Fruit fly (Drosophila melanogaster) whole organism, embryonic: ENCODE results near the gene tinc.

Experiments
- Aef1 ChIP-seq: fragments of 200-800 bp; sonication (Bioruptor generic); IDR thresholded peaks from 3 replicates; pipeline ENCODE4 v1.3.6; 2022; ENCODE audit warnings: missing biosample characterization, missing genetic modification characterization
- CG11247 ChIP-seq: fragments of 200-800 bp; sonication (Bioruptor generic); IDR thresholded peaks from 2 replicates; pipeline ENCODE4 v1.3.6; 2022; ENCODE audit warnings: missing biosample characterization, missing genetic modification characterization
- CG11398 ChIP-seq: fragments of 200-800 bp; sonication (Bioruptor generic); optimal IDR thresholded peaks from 2 replicates; lab custom pipeline; 2016; ENCODE audit warnings: missing biosample characterization, missing genetic modification characterization
- CG14014 ChIP-seq: fragments of 200-800 bp; sonication (Bioruptor generic); IDR thresholded peaks from 2 replicates; pipeline ENCODE4 v1.3.6; 2022; ENCODE audit warnings: missing biosample characterization, missing genetic modification characterization
- CG14860 ChIP-seq: fragments of 200-800 bp; sonication (Bioruptor generic); IDR thresholded peaks from 3 replicates; pipeline ENCODE4 v1.3.6; 2022; ENCODE audit warnings: missing biosample characterization, missing genetic modification characterization; ENCODE audit not compliant: partially characterized antibody
- CG15011 ChIP-seq: fragments of 200-800 bp; sonication (Bioruptor generic); optimal IDR thresholded peaks from 3 replicates; lab custom pipeline; 2018; ENCODE audit warnings: missing biosample characterization, mild to moderate bottlenecking, missing genetic modification characterization
- CG15269 ChIP-seq: fragments of 200-800 bp; sonication (Bioruptor generic); optimal IDR thresholded peaks from 2 replicates; lab custom pipeline; 2018; ENCODE audit warnings: missing biosample characterization, mild to moderate bottlenecking, missing genetic modification characterization, moderate library complexity
- CG1603 ChIP-seq: fragments of 200-800 bp; sonication (Bioruptor generic); optimal IDR thresholded peaks from 2 replicates; lab custom pipeline; 2019; ENCODE audit warnings: missing biosample characterization, mild to moderate bottlenecking, missing genetic modification characterization, moderate library complexity
- CG17186 ChIP-seq: fragments of 200-800 bp; sonication (Bioruptor generic); optimal IDR thresholded peaks from 3 replicates; lab custom pipeline; 2017; ENCODE audit warnings: missing biosample characterization, missing genetic modification reagents, missing genetic modification characterization
- CG17912 ChIP-seq: fragments of 200-800 bp; sonication (Bioruptor generic); optimal IDR thresholded peaks from 2 replicates; lab custom pipeline; 2018; ENCODE audit warnings: missing biosample characterization, mild to moderate bottlenecking, missing genetic modification characterization
- CG18011 ChIP-seq: fragments of 200-800 bp; sonication (Bioruptor generic); optimal IDR thresholded peaks from 2 replicates; lab custom pipeline; 2017; ENCODE audit warnings: missing biosample characterization, missing genetic modification characterization, mild to moderate bottlenecking, moderate library complexity, missing genotype
- CG30020 ChIP-seq: fragments of 200-800 bp; optimal IDR thresholded peaks from 2 replicates; lab custom pipeline; 2019; ENCODE audit warnings: missing biosample characterization, mild to moderate bottlenecking, missing genetic modification characterization, moderate library complexity
- CG32532 ChIP-seq: fragments of 200-800 bp; sonication (Bioruptor generic); IDR thresholded peaks from 2 replicates; pipeline ENCODE4 v1.3.6; 2022; ENCODE audit warnings: missing biosample characterization, missing genetic modification characterization
- CG32772 ChIP-seq: fragments of 200-800 bp; sonication (Bioruptor generic); IDR thresholded peaks from 2 replicates; pipeline ENCODE4 v1.3.6; 2022; ENCODE audit warnings: missing biosample characterization, missing genetic modification characterization
- CG34376 ChIP-seq: fragments of 200-800 bp; sonication (Bioruptor generic); optimal IDR thresholded peaks from 2 replicates; lab custom pipeline; 2018; ENCODE audit warnings: missing biosample characterization, mild to moderate bottlenecking, missing genetic modification characterization
- CG3726 ChIP-seq: fragments of 200-800 bp; sonication (Bioruptor generic); IDR thresholded peaks from 3 replicates; pipeline ENCODE4, ENCODE4 v1.3.6; 2022; ENCODE audit warnings: missing biosample characterization, missing genetic modification characterization
- CG43689 ChIP-seq: fragments of 200-800 bp; sonication (Bioruptor generic); IDR thresholded peaks from 2 replicates; pipeline ENCODE4 v1.3.6; 2022; ENCODE audit warnings: missing biosample characterization, missing genetic modification characterization
- CG4730 ChIP-seq: fragments of 200-800 bp; sonication (Bioruptor generic); IDR thresholded peaks from 2 replicates; pipeline ENCODE4 v1.3.6; 2022; ENCODE audit warnings: missing biosample characterization, missing genetic modification characterization
- CG7928 ChIP-seq: fragments of 200-800 bp; sonication (Bioruptor generic); optimal IDR thresholded peaks from 2 replicates; lab custom pipeline; 2017; ENCODE audit warnings: missing biosample characterization, mild to moderate bottlenecking, missing genetic modification characterization
- CG8281 ChIP-seq: fragments of 200-800 bp; sonication (Bioruptor generic); optimal IDR thresholded peaks from 2 replicates; lab custom pipeline; 2018; ENCODE audit warnings: missing biosample characterization, mild to moderate bottlenecking, missing genetic modification characterization, moderate library complexity
- CG8944 ChIP-seq: fragments of 200-800 bp; sonication (Bioruptor generic); optimal IDR thresholded peaks from 3 replicates; lab custom pipeline; 2016; ENCODE audit warnings: missing biosample characterization, missing genetic modification characterization
- Fer1 ChIP-seq: fragments of 200-800 bp; sonication (Bioruptor generic); optimal IDR thresholded peaks from 2 replicates; lab custom pipeline; 2017; ENCODE audit warnings: missing biosample characterization, mild to moderate bottlenecking, missing genetic modification characterization
- HLH54F ChIP-seq: fragments of 200-800 bp; sonication (Bioruptor generic); optimal IDR thresholded peaks from 3 replicates; lab custom pipeline; 2016; ENCODE audit warnings: missing biosample characterization, missing genetic modification characterization
- HmgZ ChIP-seq: fragments of 200-800 bp; sonication (Bioruptor generic); optimal IDR thresholded peaks from 2 replicates; lab custom pipeline; 2018; ENCODE audit warnings: missing biosample characterization, mild to moderate bottlenecking, missing genetic modification characterization
- Hr51 ChIP-seq, 2 experiments: fragments of 200-800 bp; sonication (Bioruptor generic); optimal IDR thresholded peaks; 2 replicates in 1 of 2; 3 replicates in 1 of 2; lab custom pipeline; 2016 to 2018; ENCODE audit warnings: missing biosample characterization in 2 of 2, missing genetic modification characterization in 2 of 2, mild to moderate bottlenecking in 1 of 2, moderate library complexity in 1 of 2
- Hsf ChIP-seq: fragments of 200-800 bp; sonication (Bioruptor generic); optimal IDR thresholded peaks from 3 replicates; lab custom pipeline; 2016; ENCODE audit warnings: missing biosample characterization, missing genetic modification characterization
- MBD-R2 ChIP-seq: fragments of 200-800 bp; sonication (Bioruptor generic); IDR thresholded peaks from 2 replicates; pipeline ENCODE4 v1.3.6; 2022; ENCODE audit warnings: missing biosample characterization, missing genetic modification characterization
- MESR4 ChIP-seq: fragments of 200-800 bp; sonication (Bioruptor generic); optimal IDR thresholded peaks from 2 replicates; lab custom pipeline; 2018; ENCODE audit warnings: missing biosample characterization, mild to moderate bottlenecking, missing genetic modification characterization, moderate library complexity
- NC2α ChIP-seq: fragments of 200-800 bp; sonication (Bioruptor generic); optimal IDR thresholded peaks from 2 replicates; lab custom pipeline; 2016; ENCODE audit warnings: missing biosample characterization, missing genetic modification characterization
- NfI ChIP-seq: fragments of 200-800 bp; sonication (Bioruptor generic); optimal IDR thresholded peaks from 3 replicates; lab custom pipeline; 2018; ENCODE audit warnings: missing biosample characterization, mild to moderate bottlenecking, missing genetic modification characterization, moderate library complexity
- Opbp ChIP-seq: fragments of 200-800 bp; sonication (Bioruptor generic); IDR thresholded peaks from 3 replicates; pipeline ENCODE4 v1.3.6; 2022; ENCODE audit warnings: missing biosample characterization, missing genetic modification characterization; ENCODE audit not compliant: partially characterized antibody
- PHDP ChIP-seq: fragments of 200-800 bp; sonication (Bioruptor generic); optimal IDR thresholded peaks from 3 replicates; lab custom pipeline; 2018; ENCODE audit warnings: missing biosample characterization, mild to moderate bottlenecking, missing genetic modification characterization, moderate library complexity
- Six4 ChIP-seq: fragments of 200-800 bp; sonication (Bioruptor generic); optimal IDR thresholded peaks from 2 replicates; lab custom pipeline; 2016; ENCODE audit warnings: missing biosample characterization, missing genetic modification characterization
- Sry-δ ChIP-seq: fragments of 200-800 bp; sonication (Bioruptor generic); optimal IDR thresholded peaks from 2 replicates; lab custom pipeline; 2016; ENCODE audit warnings: missing biosample characterization, missing genetic modification characterization
- Stat92E ChIP-seq, 3 experiments: fragments of >200 bp in 2 of 3; fragments of 200-800 bp in 1 of 3; sonication (Bioruptor generic) in 1 of 3; optimal IDR thresholded peaks; 2 replicates each; lab custom pipeline; 2017 to 2019; ENCODE audit warnings: missing biosample characterization in 3 of 3, missing genetic modification characterization in 3 of 3, mild to moderate bottlenecking in 1 of 3, moderate library complexity in 1 of 3
- ab ChIP-seq: fragments of 200-800 bp; sonication (Bioruptor generic); optimal IDR thresholded peaks from 2 replicates; lab custom pipeline; 2016; ENCODE audit warnings: missing biosample characterization, missing genetic modification characterization
- aop ChIP-seq: fragments of 200-800 bp; sonication (Bioruptor generic); IDR thresholded peaks from 2 replicates; pipeline ENCODE4 v1.3.6; 2022; ENCODE audit warnings: missing biosample characterization, missing genetic modification characterization
- cad ChIP-seq: fragments of >200 bp; optimal IDR thresholded peaks from 2 replicates; lab custom pipeline; 2017; ENCODE audit warnings: missing biosample characterization, missing genetic modification characterization
- ci ChIP-seq: fragments of 200-800 bp; sonication (Bioruptor generic); IDR thresholded peaks from 3 replicates; pipeline ENCODE4 v1.3.6; 2022; ENCODE audit warnings: missing biosample characterization, missing genetic modification characterization
- dan ChIP-seq: fragments of 200-800 bp; sonication (Bioruptor generic); IDR thresholded peaks from 2 replicates; pipeline ENCODE4 v1.3.6; 2022; ENCODE audit warnings: missing biosample characterization, missing genetic modification characterization
- gsb-n ChIP-seq: fragments of 200-800 bp; sonication (Bioruptor generic); optimal IDR thresholded peaks from 3 replicates; lab custom pipeline; 2018; ENCODE audit warnings: missing biosample characterization, mild to moderate bottlenecking, missing genetic modification characterization
- insv ChIP-seq, 2 experiments: fragments of 200-800 bp; sonication (Bioruptor generic); optimal IDR thresholded peaks; 3 replicates each; lab custom pipeline; 2016 to 2018; ENCODE audit warnings: missing biosample characterization in 2 of 2, missing genetic modification characterization in 2 of 2
- inv ChIP-seq: fragments of 200-800 bp; sonication (Bioruptor generic); IDR thresholded peaks from 2 replicates; pipeline ENCODE4 v1.3.6; 2022; ENCODE audit warnings: missing biosample characterization, missing genetic modification characterization; ENCODE audit not compliant: partially characterized antibody
- jumu ChIP-seq: fragments of 200-800 bp; sonication (Bioruptor generic); optimal IDR thresholded peaks from 3 replicates; lab custom pipeline; 2016; ENCODE audit warnings: missing biosample characterization, missing genetic modification characterization
- lbe ChIP-seq: fragments of 200-800 bp; sonication (Bioruptor generic); optimal IDR thresholded peaks from 2 replicates; lab custom pipeline; 2016; ENCODE audit warnings: missing biosample characterization, mild to moderate bottlenecking, missing genetic modification characterization
- otp ChIP-seq: fragments of 200-800 bp; sonication (Bioruptor generic); IDR thresholded peaks from 3 replicates; pipeline ENCODE4, ENCODE4 v1.3.6; 2022; ENCODE audit warnings: missing biosample characterization, missing genetic modification characterization
- ro ChIP-seq: fragments of 200-800 bp; sonication (Bioruptor generic); IDR thresholded peaks from 2 replicates; pipeline ENCODE4 v1.3.6; 2022; ENCODE audit warnings: missing biosample characterization, missing genetic modification characterization
- shn ChIP-seq: fragments of 200-800 bp; sonication (Bioruptor generic); optimal IDR thresholded peaks from 3 replicates; lab custom pipeline; 2016; ENCODE audit warnings: missing biosample characterization, missing genetic modification characterization
- tap ChIP-seq: fragments of 200-800 bp; optimal IDR thresholded peaks from 3 replicates; lab custom pipeline; 2019; ENCODE audit warnings: missing biosample characterization, mild to moderate bottlenecking, missing genetic modification characterization, moderate library complexity
- tup ChIP-seq: fragments of 200-800 bp; sonication (Bioruptor generic); optimal IDR thresholded peaks from 2 replicates; lab custom pipeline; 2016; ENCODE audit warnings: missing biosample characterization, mild to moderate bottlenecking, missing genetic modification characterization, moderate library complexity
- vnd ChIP-seq: fragments of 200-800 bp; sonication (Bioruptor generic); IDR thresholded peaks from 3 replicates; pipeline ENCODE4 v1.3.6; 2022; ENCODE audit warnings: missing biosample characterization, missing genetic modification characterization; ENCODE audit not compliant: partially characterized antibody

Gene tinc

DNA sequence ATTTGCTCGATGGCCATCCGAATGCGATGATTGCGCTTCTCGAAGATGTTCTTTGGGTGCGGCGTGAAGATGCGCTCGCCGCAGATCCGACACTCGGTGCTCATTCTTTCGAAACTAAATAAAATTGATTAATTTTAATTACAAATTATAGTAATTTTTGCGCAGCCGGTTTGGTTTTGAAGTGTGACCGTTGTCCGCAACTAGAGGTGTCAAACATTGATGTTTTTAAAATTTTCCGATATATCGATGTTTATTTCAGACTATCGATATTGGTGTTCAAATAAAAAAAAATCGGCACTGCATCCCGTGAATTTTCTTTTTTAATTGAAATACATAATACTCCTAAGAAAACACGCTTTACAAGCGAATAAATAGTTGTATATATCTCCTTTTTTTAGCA is 2.3 kb upstream of the tinc start, which contains the start of gene Odj (continued):
- TF ChIP-seq jumu (GFP tag; lab: Kevin White, UChicago) (no peak), CG14014 (GFP tag; lab: Robert Waterston, UW) (no peak), PHDP (tag; lab: Kevin White, UChicago) (peak; percentile 28), Six4 (GFP tag; lab: Kevin White, UChicago) (no peak), CG7928 (GFP tag; lab: Kevin White, UChicago) (no peak), Hr51 (GFP tag; optimal IDR thresholded peaks at IDR 0.05; lab: Kevin White, UChicago) (no peak), NfI (GFP tag; lab: Kevin White, UChicago) (no peak), aop (GFP tag; lab: Robert Waterston, UW) (no peak), ab (GFP tag; lab: Kevin White, UChicago) (no peak), dan (GFP tag; lab: Robert Waterston, UW) (no peak), CG1603 (tag; lab: Kevin White, UChicago) (peak; percentile 41), insv (GFP tag; optimal IDR thresholded peaks at IDR 0.05; lab: Kevin White, UChicago) (no peak), vnd (peak; percentile 86), CG11398 (GFP tag; lab: Kevin White, UChicago) (no peak), tup (GFP tag; lab: Kevin White, UChicago) (no peak), Stat92E (GFP tag; optimal IDR thresholded peaks at IDR 0.05; lab: Kevin White, UChicago) (no peak), CG3726 (GFP tag; lab: Robert Waterston, UW) (no peak), CG17186 (no peak), CG14860 (peak; percentile 85), CG15011 (no peak), CG15269 (tag; lab: Kevin White, UChicago) (no peak), HLH54F (no peak), CG34376 (GFP tag; lab: Kevin White, UChicago) (peak; percentile 24), CG11247 (no peak), CG32532 (GFP tag; lab: Robert Waterston, UW) (no peak; the same call in 1 of the 2 replicates), CG30020 (tag; lab: Kevin White, UChicago) (peak; percentile 24), cad (no peak), CG8281 (no peak), Aef1 (GFP tag; lab: Robert Waterston, UW) (no peak), CG8944 (GFP tag; lab: Kevin White, UChicago) (no peak), Fer1 (peak; percentile 4), tap (tag; lab: Kevin White, UChicago) (no peak), MESR4 (GFP tag; lab: Kevin White, UChicago) (peak; percentile 57), CG18011 (GFP tag; lab: Kevin White, UChicago) (no peak), Sry-δ (GFP tag; lab: Kevin White, UChicago) (peak; percentile 91), gsb-n (tag; lab: Kevin White, UChicago) (no peak), Hsf (peak; percentile 6), MBD-R2 (GFP tag; lab: Robert Waterston, UW) (peak; percentile 94), CG17912 (no peak), CG32772 (GFP tag; lab: Robert Waterston, UW) (no peak), otp (GFP tag; lab: Robert Waterston, UW) (no peak), CG4730 (no peak), NC2α (GFP tag; lab: Kevin White, UChicago) (no peak), ci (GFP tag; lab: Robert Waterston, UW) (no peak), ro (GFP tag; lab: Robert Waterston, UW) (no peak), inv (GFP tag; lab: Robert Waterston, UW) (peak; percentile 89), lbe (peak; percentile 63), CG43689 (GFP tag; lab: Robert Waterston, UW) (no peak), Opbp (peak; percentile 93), HmgZ (peak; percentile 26), shn (GFP tag; lab: Kevin White, UChicago) (no peak)
